Worm (Caenorhabditis elegans) whole organism, young adult: Measurements from ENCODE around the gene F58A6.1.
"Not testable (repeated sequence)": the region's sequence is repeated elsewhere in the genome, so short reads cannot be mapped to it uniquely, and the experiment has no call there.

ENCODE experiments used
- B0336.3 ChIP-seq: fragments of 200-800 bp; sonication (Bioruptor generic); IDR thresholded peaks from 2 replicates; pipeline ENCODE4 v1.3.6; 2022; ENCODE audit warnings: missing genetic modification characterization, missing compliant biosample characterization
- C06A6.2 ChIP-seq: fragments of 200-800 bp; sonication (Bioruptor generic); conservative IDR thresholded peaks from 2 replicates; pipeline ENCODE4 v1.3.6; 2022; ENCODE audit warnings: missing genetic modification characterization, missing compliant biosample characterization
- D2030.7 ChIP-seq: fragments of 200-800 bp; sonication (Bioruptor generic); IDR thresholded peaks from 2 replicates; pipeline ENCODE4 v1.3.6; 2022; ENCODE audit warnings: missing genetic modification reagents, missing genetic modification characterization, missing compliant biosample characterization
- F22D6.2 ChIP-seq: sonication (generic microtip); optimal IDR thresholded peaks from 2 replicates; lab custom pipeline; 2016; ENCODE audit warnings: mild to moderate bottlenecking, missing genetic modification characterization, missing compliant biosample characterization
- F23B12.7 ChIP-seq: sonication (generic microtip); optimal IDR thresholded peaks from 2 replicates; lab custom pipeline; 2017; ENCODE audit warnings: missing genetic modification characterization, mild to moderate bottlenecking, missing compliant biosample characterization, antibody characterized with exemption, moderate library complexity; ENCODE audit not compliant: insufficient read depth
- F37B4.10 ChIP-seq: fragments of 200-800 bp; sonication (Bioruptor generic); IDR thresholded peaks from 2 replicates; pipeline ENCODE4 v1.3.6; 2022; ENCODE audit warnings: missing genetic modification characterization, missing compliant biosample characterization
- F49E8.2 ChIP-seq: sonication (generic microtip); optimal IDR thresholded peaks from 3 replicates; lab custom pipeline; 2017; ENCODE audit warnings: missing genetic modification characterization, mild to moderate bottlenecking, missing compliant biosample characterization, antibody characterized with exemption, moderate library complexity; ENCODE audit not compliant: insufficient read depth
- K12H6.12 ChIP-seq: fragments of 200-800 bp; sonication (Bioruptor generic); optimal IDR thresholded peaks from 2 replicates; lab custom pipeline; 2018; ENCODE audit warnings: mild to moderate bottlenecking, missing genetic modification characterization, missing compliant biosample characterization
- T07F8.4 ChIP-seq: sonication (generic microtip); optimal IDR thresholded peaks from 2 replicates; lab custom pipeline; 2016; ENCODE audit warnings: mild to moderate bottlenecking, missing genetic modification characterization, moderate library complexity, missing compliant biosample characterization
- T26A5.8 ChIP-seq: sonication (generic microtip); optimal IDR thresholded peaks from 2 replicates; lab custom pipeline; 2016; ENCODE audit warnings: missing genetic modification characterization, missing compliant biosample characterization
- Y67H2A.10 ChIP-seq: fragments of 200-800 bp; sonication (Bioruptor generic); conservative IDR thresholded peaks from 2 replicates; pipeline ENCODE4 v1.3.6; 2022; ENCODE audit warnings: missing genetic modification reagents, missing genetic modification characterization, missing compliant biosample characterization
- aptf-2 ChIP-seq: fragments of 200-800 bp; sonication (Bioruptor generic); conservative IDR thresholded peaks from 2 replicates; pipeline ENCODE4 v1.3.6; 2022; ENCODE audit warnings: missing genetic modification reagents, missing genetic modification characterization, missing compliant biosample characterization
- atf-7 ChIP-seq: sonication (generic microtip); optimal IDR thresholded peaks from 2 replicates; lab custom pipeline; 2017; ENCODE audit warnings: mild to moderate bottlenecking, missing genetic modification characterization, missing compliant biosample characterization
- attf-6 ChIP-seq: fragments of 200-800 bp; sonication (Bioruptor generic); IDR thresholded peaks from 2 replicates; pipeline ENCODE4 v1.3.6; 2022; ENCODE audit warnings: missing genetic modification reagents, missing genetic modification characterization, missing compliant biosample characterization
- bed-1 ChIP-seq: fragments of 200-800 bp; sonication (Bioruptor generic); IDR thresholded peaks from 2 replicates; pipeline ENCODE4 v1.3.6; 2022; ENCODE audit warnings: missing genetic modification reagents, missing genetic modification characterization, missing compliant biosample characterization
- bed-2 ChIP-seq: fragments of 200-800 bp; sonication (Bioruptor generic); IDR thresholded peaks from 2 replicates; pipeline ENCODE4 v1.3.6; 2022; ENCODE audit warnings: missing genetic modification reagents, missing genetic modification characterization, missing compliant biosample characterization
- cebp-2 ChIP-seq: fragments of 200-800 bp; sonication (Bioruptor generic); IDR thresholded peaks from 2 replicates; pipeline ENCODE4 v1.3.6; 2022; ENCODE audit warnings: missing genetic modification characterization, missing compliant biosample characterization
- ceh-58 ChIP-seq: fragments of 200-800 bp; sonication (Bioruptor generic); IDR thresholded peaks from 2 replicates; pipeline ENCODE4 v1.3.6; 2022; ENCODE audit warnings: missing genetic modification characterization, missing compliant biosample characterization
- dpl-1 ChIP-seq: fragments of 150-350 bp; optimal IDR thresholded peaks from 2 replicates; lab custom pipeline; 2014; ENCODE audit warnings: missing biosample characterization, missing genetic modification reagents, missing genetic modification characterization
- ekl-4 ChIP-seq: fragments of 200-800 bp; sonication (Bioruptor generic); IDR thresholded peaks from 2 replicates; pipeline ENCODE4 v1.3.6; 2022; ENCODE audit warnings: missing genetic modification reagents, missing genetic modification characterization, missing compliant biosample characterization
- hrde-1 ChIP-seq: sonication (generic microtip); optimal IDR thresholded peaks from 2 replicates; lab custom pipeline; 2016; ENCODE audit warnings: missing genetic modification characterization, mild to moderate bottlenecking, missing compliant biosample characterization, moderate library complexity, missing genotype, missing genetic modification reagents, borderline replicate concordance
- let-526 ChIP-seq: fragments of 200-800 bp; sonication (Bioruptor generic); IDR thresholded peaks from 2 replicates; pipeline ENCODE4 v1.3.6; 2022; ENCODE audit warnings: missing genetic modification reagents, missing genetic modification characterization, missing compliant biosample characterization
- let-607 ChIP-seq, 2 experiments: fragments of 200-800 bp in 1 of 2; sonication (Bioruptor generic) in 1 of 2; sonication (generic microtip) in 1 of 2; optimal IDR thresholded peaks; 2 replicates each; lab custom pipeline; 2016 to 2018; ENCODE audit warnings: mild to moderate bottlenecking in 2 of 2, missing compliant biosample characterization in 2 of 2, missing genetic modification characterization in 2 of 2, moderate library complexity in 2 of 2, missing genotype in 1 of 2
- lin-35 ChIP-seq, 3 experiments: fragments of 150-350 bp in 2 of 3; sonication (generic microtip) in 1 of 3; optimal IDR thresholded peaks; 2 replicates each; lab custom pipeline; 2014 to 2018; ENCODE audit warnings: missing biosample characterization in 3 of 3, missing genetic modification characterization in 3 of 3, missing genetic modification reagents in 3 of 3
- lsl-1 ChIP-seq: fragments of 200-800 bp; sonication (Bioruptor generic); optimal IDR thresholded peaks from 2 replicates; lab custom pipeline; 2018; ENCODE audit warnings: mild to moderate bottlenecking, missing genetic modification characterization, moderate library complexity, missing compliant biosample characterization
- lsy-27 ChIP-seq: sonication (generic microtip); optimal IDR thresholded peaks from 2 replicates; lab custom pipeline; 2017; ENCODE audit warnings: missing genetic modification characterization, mild to moderate bottlenecking, missing compliant biosample characterization, antibody characterized with exemption, missing genotype, borderline replicate concordance; ENCODE audit not compliant: insufficient read depth
- madf-10 ChIP-seq: sonication (generic microtip); optimal IDR thresholded peaks from 2 replicates; lab custom pipeline; 2016; ENCODE audit warnings: mild to moderate bottlenecking, missing genetic modification characterization, missing compliant biosample characterization
- madf-3 ChIP-seq: fragments of 200-800 bp; sonication (Bioruptor generic); IDR thresholded peaks from 2 replicates; pipeline ENCODE4 v1.3.6; 2022; ENCODE audit warnings: missing genetic modification reagents, missing genetic modification characterization, missing compliant biosample characterization
- mxl-1 ChIP-seq: sonication (generic microtip); optimal IDR thresholded peaks from 2 replicates; lab custom pipeline; 2016; ENCODE audit warnings: missing genetic modification characterization, missing compliant biosample characterization
- nhr-120 ChIP-seq: fragments of 200-800 bp; sonication (Bioruptor generic); IDR thresholded peaks from 2 replicates; pipeline ENCODE4 v1.3.6; 2022; ENCODE audit warnings: missing genetic modification characterization, missing compliant biosample characterization
- nhr-179 ChIP-seq: sonication (generic microtip); optimal IDR thresholded peaks from 2 replicates; lab custom pipeline; 2016; ENCODE audit warnings: mild to moderate bottlenecking, missing genetic modification characterization, missing compliant biosample characterization
- pbrm-1 ChIP-seq: fragments of 200-800 bp; sonication (Bioruptor generic); IDR thresholded peaks from 2 replicates; pipeline ENCODE4 v1.3.6; 2022; ENCODE audit warnings: missing genetic modification reagents, missing genetic modification characterization, missing compliant biosample characterization
- rec-8 ChIP-seq, 2 experiments: sonication (generic microtip); optimal IDR thresholded peaks; 2 replicates each; lab custom pipeline; 2016; ENCODE audit warnings: mild to moderate bottlenecking in 2 of 2, missing genetic modification characterization in 2 of 2, missing genetic modification reagents in 2 of 2, missing genotype in 2 of 2, missing biosample characterization in 1 of 2, missing compliant biosample characterization in 1 of 2, moderate library complexity in 1 of 2
- rpc-1 ChIP-seq, 2 experiments: fragments of 150-350 bp in 1 of 2; sonication (generic microtip) in 1 of 2; optimal IDR thresholded peaks; 2 replicates each; lab custom pipeline; 2014 to 2018; ENCODE audit warnings: missing biosample characterization in 1 of 2, missing genetic modification characterization in 1 of 2, missing genetic modification reagents in 1 of 2, missing genotype in 1 of 2
- sea-2 ChIP-seq: fragments of 200-800 bp; sonication (Bioruptor generic); IDR thresholded peaks from 2 replicates; pipeline ENCODE4 v1.3.6; 2022; ENCODE audit warnings: missing genetic modification characterization, missing compliant biosample characterization
- somi-1 ChIP-seq: fragments of 200-800 bp; sonication (Bioruptor generic); optimal IDR thresholded peaks from 2 replicates; lab custom pipeline; 2018; ENCODE audit warnings: mild to moderate bottlenecking, missing genetic modification characterization, missing compliant biosample characterization
- tlf-1 ChIP-seq: fragments of 200-800 bp; sonication (Bioruptor generic); optimal IDR thresholded peaks from 2 replicates; lab custom pipeline; 2018; ENCODE audit warnings: mild to moderate bottlenecking, missing genetic modification characterization, missing compliant biosample characterization
- unc-130 ChIP-seq: sonication (generic microtip); optimal IDR thresholded peaks from 2 replicates; lab custom pipeline; 2016; ENCODE audit warnings: missing genetic modification reagents, missing genetic modification characterization, missing compliant biosample characterization
- unc-62 ChIP-seq: fragments of 150-350 bp; optimal IDR thresholded peaks from 2 replicates; lab custom pipeline; 2014; ENCODE audit warnings: missing biosample characterization, missing genetic modification reagents, missing genetic modification characterization
- xnd-1 ChIP-seq: sonication (generic microtip); optimal IDR thresholded peaks from 2 replicates; lab custom pipeline; 2016; ENCODE audit warnings: missing genotype, missing genetic modification reagents, missing genetic modification characterization, missing compliant biosample characterization
- ztf-18 ChIP-seq: sonication (generic microtip); optimal IDR thresholded peaks from 2 replicates; lab custom pipeline; 2016; ENCODE audit warnings: missing genotype, mild to moderate bottlenecking, missing genetic modification characterization, missing compliant biosample characterization
- ztf-22 ChIP-seq: fragments of 200-800 bp; sonication (Bioruptor generic); optimal IDR thresholded peaks from 2 replicates; lab custom pipeline; 2018; ENCODE audit warnings: mild to moderate bottlenecking, missing genetic modification characterization, moderate library complexity, missing compliant biosample characterization

Gene F58A6.1

ce11 chrII:5109693-5110092 lies 33.0 kb upstream of the F58A6.1 start, which contains the start of gene F09C12.2 (continued):
- no peak for TF ChIP-seq madf-3
- no peak for TF ChIP-seq F23B12.7 (tag; lab: Kevin White, UChicago)
- TF ChIP-seq nhr-120 (GFP tag; lab: Robert Waterston, UW), result no peak
- TF ChIP-seq sea-2 (GFP tag; lab: Robert Waterston, UW), result no peak
- TF ChIP-seq ztf-18 (tag; lab: Kevin White, UChicago), result no peak
- TF ChIP-seq lsy-27, result no peak
- TF ChIP-seq Y67H2A.10 (GFP tag; lab: Robert Waterston, UW), result no peak
- TF ChIP-seq, all 124 proteins: peak for 0

- no peak for TF ChIP-seq T07F8.4 (tag; lab: Kevin White, UChicago)
- TF ChIP-seq tlf-1 (GFP tag; lab: Kevin White, UChicago), result no peak
- no peak for TF ChIP-seq bed-1 (GFP tag; lab: Robert Waterston, UW)
- TF ChIP-seq lsl-1 (GFP tag; lab: Kevin White, UChicago), result no peak
- no peak for TF ChIP-seq rpc-1 (optimal IDR thresholded peaks at IDR 0.05; lab: Kevin White, UChicago)
- TF ChIP-seq rpc-1 (tag; optimal IDR thresholded peaks at IDR 0.05; lab: Kevin White, UChicago), result no peak
- TF ChIP-seq rec-8 (tag; optimal IDR thresholded peaks at IDR 0.05; lab: Kevin White, UChicago), result no peak
- no peak for TF ChIP-seq F22D6.2 (tag; lab: Kevin White, UChicago)
- no peak for TF ChIP-seq bed-2
- TF ChIP-seq aptf-2, result no peak
- TF ChIP-seq cebp-2 (GFP tag; lab: Robert Waterston, UW), result no peak
- TF ChIP-seq let-526 (GFP tag; lab: Robert Waterston, UW), result no peak
- no peak for TF ChIP-seq madf-3
- no peak for TF ChIP-seq ekl-4 (GFP tag; lab: Robert Waterston, UW)
- TF ChIP-seq pbrm-1, result no peak
- TF ChIP-seq Y67H2A.10 (GFP tag; lab: Robert Waterston, UW), result no peak
- no peak for TF ChIP-seq ztf-22
- TF ChIP-seq madf-10, result no peak
- no peak for TF ChIP-seq somi-1 (GFP tag; lab: Kevin White, UChicago)
- TF ChIP-seq D2030.7 (GFP tag; lab: Robert Waterston, UW), result no peak
Observed at ce11 chrII:5112082-5112481, 30.6 kb upstream of the F58A6.1 start, which contains the start of gene F09C12.8. Gene F09C12.8, plus strand, starts transcription at chrII:5112382.

- not testable (repeated sequence) for TF ChIP-seq lsy-27; mxl-1 (tag; lab: Kevin White, UChicago); hrde-1 (tag; lab: Kevin White, UChicago)
Observed at ce11 chrII:5115235-5115634, 27.5 kb upstream of the F58A6.1 start, which contains the start of gene msp-74. Gene msp-74, minus strand, starts transcription at chrII:5115335.

DNA sequence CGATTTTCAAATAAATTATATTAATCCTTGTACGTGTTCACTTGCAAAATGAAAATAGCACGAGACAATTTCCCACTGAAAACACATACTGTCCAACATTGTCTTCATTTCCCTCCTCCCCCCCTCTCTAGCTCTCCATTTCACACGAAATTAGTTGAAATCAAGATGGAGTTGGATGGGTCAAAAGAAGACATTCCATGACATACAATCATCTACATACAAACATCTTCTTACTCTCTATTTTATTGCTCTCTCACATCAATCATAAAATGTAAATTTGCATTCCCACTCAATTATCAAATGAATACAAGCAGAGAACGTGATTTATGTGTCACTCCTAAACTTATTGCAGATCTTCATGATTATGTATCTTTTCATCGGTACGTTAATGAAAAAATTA lies 27.0 kb upstream of the F58A6.1 start, which contains the start of gene srsy-1:
srsy-1 (plus strand) TSS at position 301 of the 400 bp plus-strand sequence.
- TF ChIP-seq xnd-1 (no peak), lin-35 (GFP tag; optimal IDR thresholded peaks at IDR 0.05; lab: Kevin White, UChicago) (no peak), F22D6.2 (tag; lab: Kevin White, UChicago) (no peak), F37B4.10 (GFP tag; lab: Robert Waterston, UW) (no peak), unc-130 (GFP tag; lab: Kevin White, UChicago) (no peak)
- TF ChIP-seq, all 124 proteins: peak for 0

DNA sequence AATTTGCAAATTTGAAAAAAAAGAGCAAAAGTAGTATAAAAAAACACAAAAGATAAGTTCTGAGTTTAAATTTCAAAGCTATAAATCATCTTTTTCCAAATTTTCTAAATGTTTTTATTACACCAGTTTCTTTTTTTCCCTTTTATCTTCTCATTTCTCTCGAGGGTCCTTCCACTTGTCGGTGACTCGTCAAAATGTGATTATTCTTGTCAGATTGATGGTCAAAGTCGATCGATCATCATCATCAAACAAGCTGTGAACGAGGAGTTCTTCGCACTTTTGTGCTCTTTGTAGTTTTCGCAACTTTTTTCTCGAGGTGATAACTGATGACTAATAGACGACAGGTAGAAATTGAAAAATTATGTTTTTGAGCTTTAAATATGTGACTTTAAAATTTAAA lies 22.1 kb upstream of the F58A6.1 start:
- no peak for TF ChIP-seq pbrm-1
- no peak for TF ChIP-seq K12H6.12 (tag; lab: Kevin White, UChicago)
- no peak for TF ChIP-seq attf-6 (GFP tag; lab: Robert Waterston, UW)
- no peak for TF ChIP-seq C06A6.2 (GFP tag; lab: Robert Waterston, UW)
- TF ChIP-seq nhr-179, result no peak
- TF ChIP-seq let-607 (tag; optimal IDR thresholded peaks at IDR 0.05; lab: Kevin White, UChicago), result no peak
- TF ChIP-seq ceh-58 (GFP tag; lab: Robert Waterston, UW), result no peak
- no peak for TF ChIP-seq unc-62 (GFP tag; lab: Kevin White, UChicago)
- TF ChIP-seq F49E8.2 (tag; lab: Kevin White, UChicago), result no peak
- TF ChIP-seq B0336.3, result no peak
- no peak for TF ChIP-seq F23B12.7 (tag; lab: Kevin White, UChicago)
- no peak for TF ChIP-seq T26A5.8 (tag; lab: Kevin White, UChicago)
- no peak for TF ChIP-seq dpl-1
- TF ChIP-seq atf-7 (tag; lab: Kevin White, UChicago), result no peak
